Fruit fly (Drosophila melanogaster) whole organism, prepupa: ENCODE measurements around the gene mip130.

Source experiments
- Blimp-1 ChIP-seq: fragments of 200-800 bp; sonication (Bioruptor generic); optimal IDR thresholded peaks from 3 replicates; lab custom pipeline; 2017; ENCODE audit warnings: missing biosample characterization, missing genetic modification characterization, mild to moderate bottlenecking, moderate library complexity, missing genetic modification reagents
- CG11294 ChIP-seq: fragments of 200-800 bp; sonication (Bioruptor generic); IDR thresholded peaks from 2 replicates; pipeline ENCODE4 v1.3.6; 2022; ENCODE audit warnings: missing biosample characterization, missing genetic modification characterization
- CG11902 ChIP-seq: fragments of 200-800 bp; sonication (Bioruptor generic); optimal IDR thresholded peaks from 3 replicates; lab custom pipeline; 2016; ENCODE audit warnings: missing biosample characterization, missing genetic modification characterization
- CG1621 ChIP-seq: fragments of 200-800 bp; sonication (Bioruptor generic); optimal IDR thresholded peaks from 3 replicates; lab custom pipeline; 2018; ENCODE audit warnings: missing biosample characterization, mild to moderate bottlenecking, missing genetic modification characterization
- CG3032 ChIP-seq: fragments of 200-800 bp; optimal IDR thresholded peaks from 2 replicates; lab custom pipeline; 2019; ENCODE audit warnings: missing biosample characterization, mild to moderate bottlenecking, missing genetic modification characterization, moderate library complexity
- CG31627 ChIP-seq: fragments of 200-800 bp; sonication (Bioruptor generic); optimal IDR thresholded peaks from 3 replicates; lab custom pipeline; 2016; ENCODE audit warnings: missing biosample characterization, missing genetic modification characterization
- CG32006 ChIP-seq: fragments of 200-800 bp; sonication (Bioruptor generic); optimal IDR thresholded peaks from 3 replicates; lab custom pipeline; 2017; ENCODE audit warnings: missing biosample characterization, mild to moderate bottlenecking, missing genetic modification characterization
- CG34406 ChIP-seq: fragments of 200-800 bp; sonication (Bioruptor generic); optimal IDR thresholded peaks from 3 replicates; lab custom pipeline; 2016; ENCODE audit warnings: missing biosample characterization, missing genetic modification characterization
- CG4318 ChIP-seq: fragments of 200-800 bp; sonication (Bioruptor generic); optimal IDR thresholded peaks from 3 replicates; lab custom pipeline; 2017; ENCODE audit warnings: missing biosample characterization, mild to moderate bottlenecking, missing genetic modification characterization
- CG6163 ChIP-seq: fragments of 200-800 bp; sonication (Bioruptor generic); IDR thresholded peaks from 3 replicates; pipeline ENCODE4 v1.3.6; 2022; ENCODE audit warnings: missing biosample characterization, missing genetic modification characterization
- CG6276 ChIP-seq: fragments of 200-800 bp; sonication (Bioruptor generic); optimal IDR thresholded peaks from 2 replicates; lab custom pipeline; 2017; ENCODE audit warnings: missing biosample characterization, mild to moderate bottlenecking, missing genetic modification characterization
- CG6792 ChIP-seq: fragments of 200-800 bp; sonication (Bioruptor generic); optimal IDR thresholded peaks from 3 replicates; lab custom pipeline; 2016; ENCODE audit warnings: missing biosample characterization, missing genetic modification characterization
- CG6808 ChIP-seq: fragments of 200-800 bp; sonication (Bioruptor generic); optimal IDR thresholded peaks from 3 replicates; lab custom pipeline; 2017; ENCODE audit warnings: missing biosample characterization, missing genetic modification characterization, mild to moderate bottlenecking, moderate library complexity, missing genetic modification reagents
- CG6854 ChIP-seq: fragments of 200-800 bp; sonication (Bioruptor generic); optimal IDR thresholded peaks from 2 replicates; lab custom pipeline; 2017; ENCODE audit warnings: missing biosample characterization, mild to moderate bottlenecking, missing genetic modification characterization
- CG7368 ChIP-seq: fragments of 200-800 bp; sonication (Bioruptor generic); optimal IDR thresholded peaks from 3 replicates; lab custom pipeline; 2016; ENCODE audit warnings: missing biosample characterization, missing genetic modification characterization
- CG8119 ChIP-seq: fragments of 200-800 bp; sonication (Bioruptor generic); IDR thresholded peaks from 3 replicates; pipeline ENCODE4 v1.3.6; 2022; ENCODE audit warnings: missing biosample characterization, missing genetic modification characterization
- CG8319 ChIP-seq: fragments of 200-800 bp; sonication (Bioruptor generic); optimal IDR thresholded peaks from 3 replicates; lab custom pipeline; 2016; ENCODE audit warnings: missing biosample characterization, missing genetic modification characterization
- CG8632 ChIP-seq: fragments of 200-800 bp; sonication (Bioruptor generic); optimal IDR thresholded peaks from 3 replicates; lab custom pipeline; 2016; ENCODE audit warnings: missing biosample characterization, missing genetic modification characterization
- CG9139 ChIP-seq: fragments of 200-800 bp; sonication (Bioruptor generic); optimal IDR thresholded peaks from 3 replicates; lab custom pipeline; 2017; ENCODE audit warnings: missing biosample characterization, mild to moderate bottlenecking, missing genetic modification characterization
- Eip75B ChIP-seq: fragments of 200-800 bp; sonication (Bioruptor generic); optimal IDR thresholded peaks from 3 replicates; lab custom pipeline; 2016; ENCODE audit warnings: missing biosample characterization, missing genetic modification characterization
- Eip78C ChIP-seq: fragments of 200-800 bp; sonication (Bioruptor generic); peaks from one replicate; lab custom pipeline; 2016; ENCODE audit warnings: missing biosample characterization, missing genetic modification characterization
- Eip93F ChIP-seq: fragments of 200-800 bp; sonication (Bioruptor generic); optimal IDR thresholded peaks from 2 replicates; lab custom pipeline; 2016; ENCODE audit warnings: missing biosample characterization, mild to moderate bottlenecking, missing genetic modification characterization
- Ets21C ChIP-seq: fragments of 200-800 bp; sonication (Bioruptor generic); optimal IDR thresholded peaks from 3 replicates; lab custom pipeline; 2016; ENCODE audit warnings: missing biosample characterization, missing genetic modification characterization
- Hr38 ChIP-seq: sonication (Bioruptor generic); optimal IDR thresholded peaks from 2 replicates; lab custom pipeline; 2016; ENCODE audit warnings: missing biosample characterization, missing genetic modification characterization
- Hr4 ChIP-seq: fragments of 200-800 bp; sonication (Bioruptor generic); optimal IDR thresholded peaks from 3 replicates; lab custom pipeline; 2016; ENCODE audit warnings: missing biosample characterization, missing genetic modification characterization
- Lpt ChIP-seq: fragments of 200-800 bp; sonication (Bioruptor generic); optimal IDR thresholded peaks from 3 replicates; lab custom pipeline; 2016; ENCODE audit warnings: missing biosample characterization, missing genetic modification characterization
- Met ChIP-seq: fragments of 200-800 bp; sonication (Bioruptor generic); optimal IDR thresholded peaks from 3 replicates; lab custom pipeline; 2016; ENCODE audit warnings: missing biosample characterization, missing genetic modification characterization
- OdsH ChIP-seq: fragments of 200-800 bp; sonication (Bioruptor generic); optimal IDR thresholded peaks from 3 replicates; lab custom pipeline; 2016; ENCODE audit warnings: missing biosample characterization, missing genetic modification characterization
- Smox ChIP-seq: fragments of 200-800 bp; sonication (Bioruptor generic); optimal IDR thresholded peaks from 3 replicates; lab custom pipeline; 2016; ENCODE audit warnings: missing biosample characterization, missing genetic modification characterization
- Sox15 ChIP-seq: fragments of 200-800 bp; sonication (Bioruptor generic); optimal IDR thresholded peaks from 3 replicates; lab custom pipeline; 2016; ENCODE audit warnings: missing biosample characterization, missing genetic modification characterization
- achi ChIP-seq: fragments of 200-800 bp; sonication (Bioruptor generic); optimal IDR thresholded peaks from 3 replicates; lab custom pipeline; 2016; ENCODE audit warnings: missing biosample characterization, missing genetic modification characterization
- cyc ChIP-seq: fragments of 200-800 bp; sonication (Bioruptor generic); optimal IDR thresholded peaks from 3 replicates; lab custom pipeline; 2016; ENCODE audit warnings: missing biosample characterization, missing genetic modification characterization
- dac ChIP-seq: fragments of 200-800 bp; sonication (Bioruptor generic); optimal IDR thresholded peaks from 2 replicates; lab custom pipeline; 2017; ENCODE audit warnings: missing biosample characterization, mild to moderate bottlenecking, missing genetic modification characterization
- fd59A ChIP-seq: fragments of 200-800 bp; sonication (Bioruptor generic); optimal IDR thresholded peaks from 2 replicates; lab custom pipeline; 2017; ENCODE audit warnings: missing biosample characterization, mild to moderate bottlenecking, missing genetic modification characterization, missing genetic modification reagents
- fd85E ChIP-seq: fragments of 200-800 bp; sonication (Bioruptor generic); optimal IDR thresholded peaks from 3 replicates; lab custom pipeline; 2016; ENCODE audit warnings: missing biosample characterization, missing genetic modification characterization
- fkh ChIP-seq: fragments of 200-800 bp; sonication (Bioruptor generic); optimal IDR thresholded peaks from 3 replicates; lab custom pipeline; 2017; ENCODE audit warnings: missing biosample characterization, mild to moderate bottlenecking, missing genetic modification characterization, moderate library complexity
- lz ChIP-seq: fragments of 200-800 bp; sonication (Bioruptor generic); optimal IDR thresholded peaks from 3 replicates; lab custom pipeline; 2016; ENCODE audit warnings: missing biosample characterization, missing genetic modification characterization
- net ChIP-seq: fragments of 200-800 bp; sonication (Bioruptor generic); optimal IDR thresholded peaks from 3 replicates; lab custom pipeline; 2016; ENCODE audit warnings: missing biosample characterization, missing genetic modification characterization
- salr ChIP-seq, 2 experiments: fragments of 200-800 bp; sonication (Bioruptor generic); optimal IDR thresholded peaks; 3 replicates each; lab custom pipeline; 2016 to 2018; ENCODE audit warnings: missing biosample characterization in 2 of 2, missing genetic modification characterization in 2 of 2, mild to moderate bottlenecking in 1 of 2
- svp ChIP-seq: fragments of 200-800 bp; sonication (Bioruptor generic); peaks from one replicate; lab custom pipeline; 2016; ENCODE audit warnings: missing biosample characterization, missing genetic modification characterization
- topi ChIP-seq: fragments of 200-800 bp; sonication (Bioruptor generic); optimal IDR thresholded peaks from 3 replicates; lab custom pipeline; 2016; ENCODE audit warnings: missing biosample characterization, missing genetic modification characterization
- vri ChIP-seq: fragments of 200-800 bp; sonication (Bioruptor generic); optimal IDR thresholded peaks from 3 replicates; lab custom pipeline; 2016; ENCODE audit warnings: missing biosample characterization, mild to moderate bottlenecking, missing genetic modification characterization

The mip130 gene

DNA sequence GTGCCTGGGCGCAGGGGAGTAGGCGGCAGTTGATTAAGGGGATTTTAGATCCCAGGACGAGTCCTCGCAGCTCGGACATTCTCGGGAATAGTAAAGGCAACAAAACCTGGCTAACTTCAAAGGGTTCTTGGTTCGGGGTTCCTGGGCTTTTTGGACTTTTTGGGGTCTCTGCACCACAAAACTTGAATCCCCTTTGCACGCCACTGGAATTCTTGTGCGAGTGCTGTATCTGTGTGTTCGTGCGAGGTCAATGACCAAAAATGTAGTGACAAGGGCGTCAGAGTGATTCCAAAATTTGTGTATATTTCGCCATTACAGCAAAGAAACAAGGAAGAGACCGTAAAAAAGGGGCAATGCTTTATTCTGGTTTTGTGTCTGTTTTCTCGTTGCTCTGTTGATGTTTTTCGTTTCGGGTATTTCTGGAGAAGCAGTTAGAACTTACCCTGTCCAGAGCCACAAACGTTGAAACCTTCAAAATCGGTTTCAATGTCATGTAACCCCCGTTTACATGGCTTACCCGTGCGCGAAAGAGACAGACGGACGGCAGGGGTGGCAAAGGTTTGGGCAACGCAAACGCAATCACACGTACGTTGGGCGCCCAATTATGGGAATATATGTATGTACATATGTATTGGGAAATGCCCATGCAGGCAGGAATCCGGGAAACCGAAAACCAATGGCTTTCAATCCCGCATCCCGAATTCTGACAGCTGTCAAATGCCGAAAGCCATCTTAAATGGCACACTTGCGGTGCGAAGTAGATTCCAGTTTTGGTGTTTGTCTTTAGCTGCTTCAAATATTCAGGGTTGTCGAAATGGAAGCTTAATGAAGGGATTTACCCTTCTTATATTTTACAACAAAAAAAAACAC lies 36.4 kb downstream of the mip130 start (continued):
- TF ChIP-seq Met (GFP tag; lab: Kevin White, UChicago), result peak; percentile 85
- peak; percentile 55 for TF ChIP-seq Eip75B (GFP tag; lab: Kevin White, UChicago)
- TF ChIP-seq Hr4 (GFP tag; lab: Kevin White, UChicago), result no peak
- TF ChIP-seq svp (GFP tag; lab: Kevin White, UChicago), result peak; percentile 89
- peak; percentile 87 for TF ChIP-seq topi
- no peak for TF ChIP-seq CG9139 (GFP tag; lab: Kevin White, UChicago)
- TF ChIP-seq Hr38 (GFP tag; lab: Kevin White, UChicago), result no peak
- TF ChIP-seq CG11294 (GFP tag; lab: Robert Waterston, UW), result no peak
- no peak for TF ChIP-seq Lpt (GFP tag; lab: Kevin White, UChicago)
- TF ChIP-seq CG8319 (GFP tag; lab: Kevin White, UChicago), result peak; percentile 38
- TF ChIP-seq CG34406 (GFP tag; lab: Kevin White, UChicago), result peak; percentile 58
- TF ChIP-seq CG1621, result no peak
- peak; percentile 86 for TF ChIP-seq cyc (GFP tag; lab: Kevin White, UChicago)
- no peak for TF ChIP-seq vri (GFP tag; lab: Kevin White, UChicago)
- TF ChIP-seq fd59A (GFP tag; lab: Kevin White, UChicago), result no peak
- TF ChIP-seq net (GFP tag; lab: Kevin White, UChicago), result no peak
- TF ChIP-seq CG6163 (GFP tag; lab: Robert Waterston, UW), result peak; percentile 51; the same call in 2 of the 3 replicates
- peak; percentile 54 for TF ChIP-seq CG6792 (GFP tag; lab: Kevin White, UChicago)
- TF ChIP-seq Sox15, result peak; percentile 62
- TF ChIP-seq CG6808 (GFP tag; lab: Kevin White, UChicago), result no peak
- TF ChIP-seq Smox (GFP tag; lab: Kevin White, UChicago), result peak; percentile 80
- no peak for TF ChIP-seq fkh (GFP tag; lab: Kevin White, UChicago)

DNA sequence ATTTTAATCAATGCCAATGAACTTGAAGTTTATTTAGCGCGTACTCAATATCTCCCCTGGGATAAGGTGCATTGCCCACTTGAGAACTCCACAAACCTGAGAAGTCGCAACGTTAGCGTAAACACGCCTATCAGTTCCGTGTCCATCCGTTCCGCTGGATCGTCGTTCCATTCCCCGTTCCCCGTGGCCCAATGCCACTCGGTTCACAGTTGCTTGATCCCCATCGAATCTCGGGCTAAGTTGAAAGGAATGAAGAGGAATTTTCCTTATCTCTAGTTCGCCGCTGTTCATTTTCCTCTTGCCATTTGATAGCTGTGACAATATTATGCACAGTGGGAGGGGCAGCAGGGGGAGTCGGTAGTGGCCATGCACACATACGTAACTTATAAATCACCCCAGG lies 37.2 kb downstream of the mip130 start:
- no peak for TF ChIP-seq fkh (GFP tag; lab: Kevin White, UChicago)
- no peak for TF ChIP-seq Hr38 (GFP tag; lab: Kevin White, UChicago)
- no peak for TF ChIP-seq salr (GFP tag; optimal IDR thresholded peaks at IDR 0.05; lab: Kevin White, UChicago)
- no peak for TF ChIP-seq CG4318
- TF ChIP-seq Eip78C (GFP tag; lab: Kevin White, UChicago), result peak; percentile 2
- no peak for TF ChIP-seq Smox (GFP tag; lab: Kevin White, UChicago)
- peak; percentile 95 for TF ChIP-seq svp (GFP tag; lab: Kevin White, UChicago)
- no peak for TF ChIP-seq CG31627 (GFP tag; lab: Kevin White, UChicago)
- peak; percentile 37 for TF ChIP-seq vri (GFP tag; lab: Kevin White, UChicago)

DNA sequence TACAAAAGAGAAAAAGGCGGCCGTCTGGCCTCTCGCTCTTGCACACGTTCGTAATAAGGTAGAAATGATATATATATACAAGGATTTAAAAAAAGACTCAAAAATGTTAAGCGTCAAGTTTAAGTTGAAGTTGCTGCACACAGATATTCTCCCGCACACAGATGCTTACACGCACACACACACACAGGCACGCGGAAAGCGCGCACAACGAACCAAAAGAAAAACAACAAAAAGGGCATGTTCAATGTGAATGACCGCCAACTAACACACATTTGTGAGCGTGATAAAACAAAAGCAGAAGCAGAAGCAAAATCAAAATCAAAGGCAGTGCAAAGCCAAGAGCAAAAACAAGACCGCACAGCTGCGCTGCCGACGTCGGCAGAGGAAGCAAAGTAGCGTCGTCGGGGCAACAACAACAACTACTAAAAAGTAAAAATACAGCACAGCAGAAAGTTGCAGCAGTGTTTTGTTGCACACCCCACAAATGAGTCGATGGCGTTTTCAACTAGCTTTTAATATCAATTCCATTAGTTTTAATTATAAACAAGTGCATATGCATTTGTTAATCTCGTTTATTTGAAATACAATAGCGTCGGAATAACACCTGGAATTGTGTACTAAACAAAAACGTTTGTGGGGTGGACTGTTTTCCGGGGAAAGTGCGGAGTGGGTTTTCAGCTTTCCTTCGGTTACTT lies 39.3 kb downstream of the mip130 start:
- peak; percentile 99 for TF ChIP-seq Met (GFP tag; lab: Kevin White, UChicago)
- TF ChIP-seq CG6163 (GFP tag; lab: Robert Waterston, UW), result peak; percentile 99
- peak; percentile 94 for TF ChIP-seq CG6854
- peak; percentile 99 for TF ChIP-seq CG6792 (GFP tag; lab: Kevin White, UChicago)
- peak; percentile 98 for TF ChIP-seq achi (GFP tag; lab: Kevin White, UChicago)
- TF ChIP-seq OdsH (GFP tag; lab: Kevin White, UChicago), result peak; percentile 98
- TF ChIP-seq topi, result peak; percentile 99
- peak; percentile 97 for TF ChIP-seq CG8632 (GFP tag; lab: Kevin White, UChicago)
- peak; percentile 94 for TF ChIP-seq Blimp-1 (GFP tag; lab: Kevin White, UChicago)
- no peak for TF ChIP-seq vri (GFP tag; lab: Kevin White, UChicago)
- TF ChIP-seq CG11902, result peak; percentile 96
- peak; percentile 98 for TF ChIP-seq Hr4 (GFP tag; lab: Kevin White, UChicago)
- TF ChIP-seq Ets21C, result peak; percentile 98
- peak; percentile 96 for TF ChIP-seq Sox15
- TF ChIP-seq CG8319 (GFP tag; lab: Kevin White, UChicago), result peak; percentile 97
- TF ChIP-seq Eip78C (GFP tag; lab: Kevin White, UChicago), result peak; percentile 100
- TF ChIP-seq dac, result peak; percentile 97
- peak; percentile 98 for TF ChIP-seq CG7368 (GFP tag; lab: Kevin White, UChicago)
- TF ChIP-seq CG6276 (GFP tag; lab: Kevin White, UChicago), result peak; percentile 98
- TF ChIP-seq salr (GFP tag; optimal IDR thresholded peaks at IDR 0.05; lab: Kevin White, UChicago), result peak; percentile 95 to 97
- peak; percentile 99 for TF ChIP-seq CG8119 (GFP tag; lab: Robert Waterston, UW)
- TF ChIP-seq Eip93F (GFP tag; lab: Kevin White, UChicago), result peak; percentile 96
- TF ChIP-seq cyc (GFP tag; lab: Kevin White, UChicago), result peak; percentile 98
- TF ChIP-seq lz (GFP tag; lab: Kevin White, UChicago), result peak; percentile 99
- peak; percentile 99 for TF ChIP-seq CG32006 (GFP tag; lab: Kevin White, UChicago)
- TF ChIP-seq CG9139 (GFP tag; lab: Kevin White, UChicago), result peak; percentile 95
- TF ChIP-seq CG3032 (tag; lab: Kevin White, UChicago), result peak; percentile 97
- TF ChIP-seq CG31627 (GFP tag; lab: Kevin White, UChicago), result peak; percentile 98
- peak; percentile 90 for TF ChIP-seq fd85E
- TF ChIP-seq Eip75B (GFP tag; lab: Kevin White, UChicago), result peak; percentile 99
